Fruit fly (Drosophila melanogaster) whole organism, embryonic: ENCODE data around the gene TTLL6B.

Experiments
- Aef1 ChIP-seq: fragments of 200-800 bp; sonication (Bioruptor generic); IDR thresholded peaks from 3 replicates; pipeline ENCODE4 v1.3.6; 2022; ENCODE audit warnings: missing biosample characterization, missing genetic modification characterization
- Asciz ChIP-seq: fragments of 200-800 bp; sonication (Bioruptor generic); optimal IDR thresholded peaks from 2 replicates; lab custom pipeline; 2017; ENCODE audit warnings: missing biosample characterization, mild to moderate bottlenecking, missing genetic modification characterization, missing genetic modification reagents
- Bteb2 ChIP-seq: fragments of 200-800 bp; sonication (Bioruptor generic); optimal IDR thresholded peaks from 2 replicates; lab custom pipeline; 2016; ENCODE audit warnings: missing biosample characterization, missing genetic modification characterization
- CG10565 ChIP-seq: fragments of 200-800 bp; sonication (Bioruptor generic); optimal IDR thresholded peaks from 3 replicates; lab custom pipeline; 2016; ENCODE audit warnings: missing biosample characterization, mild to moderate bottlenecking, missing genetic modification characterization
- CG11398 ChIP-seq: fragments of 200-800 bp; sonication (Bioruptor generic); optimal IDR thresholded peaks from 2 replicates; lab custom pipeline; 2016; ENCODE audit warnings: missing biosample characterization, missing genetic modification characterization
- CG11695 ChIP-seq: fragments of 200-800 bp; sonication (Bioruptor generic); IDR thresholded peaks from 3 replicates; pipeline ENCODE4 v1.3.6; 2022; ENCODE audit warnings: missing biosample characterization, missing genetic modification characterization
- CG12104 ChIP-seq: fragments of 200-800 bp; sonication (Bioruptor generic); optimal IDR thresholded peaks from 3 replicates; lab custom pipeline; 2016; ENCODE audit warnings: missing biosample characterization, missing genetic modification characterization
- CG13624 ChIP-seq: fragments of 200-800 bp; sonication (Bioruptor generic); optimal IDR thresholded peaks from 2 replicates; lab custom pipeline; 2016; ENCODE audit warnings: missing biosample characterization, missing genetic modification characterization
- CG17186 ChIP-seq: fragments of 200-800 bp; sonication (Bioruptor generic); optimal IDR thresholded peaks from 3 replicates; lab custom pipeline; 2017; ENCODE audit warnings: missing biosample characterization, missing genetic modification reagents, missing genetic modification characterization
- CG17359 ChIP-seq: fragments of 200-800 bp; sonication (Bioruptor generic); optimal IDR thresholded peaks from 3 replicates; lab custom pipeline; 2018; ENCODE audit warnings: missing biosample characterization, mild to moderate bottlenecking, missing genetic modification characterization, moderate library complexity
- CG17568 ChIP-seq: fragments of 200-800 bp; sonication (Bioruptor generic); optimal IDR thresholded peaks from 2 replicates; lab custom pipeline; 2018; ENCODE audit warnings: missing biosample characterization, mild to moderate bottlenecking, missing genetic modification characterization, moderate library complexity
- CG1832 ChIP-seq: fragments of 200-800 bp; sonication (Bioruptor generic); optimal IDR thresholded peaks from 2 replicates; lab custom pipeline; 2017; ENCODE audit warnings: missing biosample characterization, mild to moderate bottlenecking, missing genetic modification characterization, inconsistent platforms
- CG18619 ChIP-seq: fragments of 200-800 bp; sonication (Bioruptor generic); optimal IDR thresholded peaks from 3 replicates; lab custom pipeline; 2017; ENCODE audit warnings: missing biosample characterization, mild to moderate bottlenecking, missing genetic modification characterization
- CG31224 ChIP-seq: fragments of 200-800 bp; sonication (Bioruptor generic); IDR thresholded peaks from 2 replicates; pipeline ENCODE4 v1.3.6; 2022; ENCODE audit warnings: missing biosample characterization, missing genetic modification characterization
- CG33213 ChIP-seq: fragments of 200-800 bp; sonication (Bioruptor generic); optimal IDR thresholded peaks from 3 replicates; lab custom pipeline; 2016; ENCODE audit warnings: missing biosample characterization, missing genetic modification characterization
- CG3407 ChIP-seq: fragments of 200-800 bp; sonication (Bioruptor generic); optimal IDR thresholded peaks from 2 replicates; lab custom pipeline; 2018; ENCODE audit warnings: missing biosample characterization, mild to moderate bottlenecking, missing genetic modification characterization
- CG4328 ChIP-seq: fragments of 200-800 bp; sonication (Bioruptor generic); optimal IDR thresholded peaks from 3 replicates; lab custom pipeline; 2017; ENCODE audit warnings: missing biosample characterization, missing genetic modification reagents, missing genetic modification characterization
- CG4617 ChIP-seq: fragments of 200-800 bp; sonication (Bioruptor generic); optimal IDR thresholded peaks from 3 replicates; lab custom pipeline; 2016; ENCODE audit warnings: missing biosample characterization, missing genetic modification characterization, borderline replicate concordance
- CG4854 ChIP-seq: fragments of 200-800 bp; sonication (Bioruptor generic); optimal IDR thresholded peaks from 2 replicates; lab custom pipeline; 2016; ENCODE audit warnings: missing biosample characterization, missing genetic modification characterization, inconsistent platforms
- CG5180 ChIP-seq: fragments of 200-800 bp; sonication (Bioruptor generic); optimal IDR thresholded peaks from 3 replicates; lab custom pipeline; 2017; ENCODE audit warnings: missing biosample characterization, missing genetic modification characterization, mild to moderate bottlenecking, moderate library complexity, missing genetic modification reagents
- CG6272 ChIP-seq: fragments of 200-800 bp; sonication (Bioruptor generic); IDR thresholded peaks from 2 replicates; pipeline ENCODE4 v1.3.6; 2022; ENCODE audit warnings: missing biosample characterization, missing genetic modification characterization
- CG6654 ChIP-seq: fragments of 200-800 bp; sonication (Bioruptor generic); optimal IDR thresholded peaks from 2 replicates; lab custom pipeline; 2017; ENCODE audit warnings: missing biosample characterization, mild to moderate bottlenecking, missing genetic modification characterization
- CG8924 ChIP-seq: fragments of 200-800 bp; optimal IDR thresholded peaks from 3 replicates; lab custom pipeline; 2019; ENCODE audit warnings: missing biosample characterization, mild to moderate bottlenecking, missing genetic modification characterization, moderate library complexity
- CG9876 ChIP-seq: fragments of 200-800 bp; sonication (Bioruptor generic); optimal IDR thresholded peaks from 2 replicates; lab custom pipeline; 2016; ENCODE audit warnings: missing biosample characterization, missing genetic modification characterization
- CHES-1-like ChIP-seq: fragments of 200-800 bp; sonication (Bioruptor generic); optimal IDR thresholded peaks from 2 replicates; lab custom pipeline; 2016; ENCODE audit warnings: missing biosample characterization, missing genetic modification characterization
- CTCF ChIP-seq: fragments of 200-800 bp; sonication (Bioruptor generic); optimal IDR thresholded peaks from 2 replicates; lab custom pipeline; 2017; ENCODE audit warnings: missing biosample characterization, mild to moderate bottlenecking, missing genetic modification characterization, moderate library complexity
- Doc2 ChIP-seq: fragments of 200-800 bp; sonication (Bioruptor generic); IDR thresholded peaks from 2 replicates; pipeline ENCODE4 v1.3.6; 2022; ENCODE audit warnings: missing biosample characterization, missing genetic modification characterization
- Gug ChIP-seq: fragments of 200-800 bp; sonication (Bioruptor generic); IDR thresholded peaks from 4 replicates; pipeline ENCODE4 v1.3.6; 2022; ENCODE audit warnings: missing biosample characterization, missing genetic modification characterization
- MBD-R2 ChIP-seq: fragments of 200-800 bp; sonication (Bioruptor generic); IDR thresholded peaks from 2 replicates; pipeline ENCODE4 v1.3.6; 2022; ENCODE audit warnings: missing biosample characterization, missing genetic modification characterization
- Mes4 ChIP-seq: fragments of 200-800 bp; sonication (Bioruptor generic); optimal IDR thresholded peaks from 2 replicates; lab custom pipeline; 2016; ENCODE audit warnings: missing biosample characterization, missing genetic modification characterization
- NC2β ChIP-seq: fragments of 200-800 bp; sonication (Bioruptor generic); optimal IDR thresholded peaks from 2 replicates; lab custom pipeline; 2016; ENCODE audit warnings: missing biosample characterization, missing genetic modification characterization
- Sox100B ChIP-seq: fragments of 200-800 bp; sonication (Bioruptor generic); optimal IDR thresholded peaks from 3 replicates; lab custom pipeline; 2018; ENCODE audit warnings: missing biosample characterization, mild to moderate bottlenecking, missing genetic modification characterization
- Sry-δ ChIP-seq: fragments of 200-800 bp; sonication (Bioruptor generic); optimal IDR thresholded peaks from 2 replicates; lab custom pipeline; 2016; ENCODE audit warnings: missing biosample characterization, missing genetic modification characterization
- YL-1 ChIP-seq: fragments of 200-800 bp; sonication (Bioruptor generic); optimal IDR thresholded peaks from 3 replicates; lab custom pipeline; 2017; ENCODE audit warnings: missing biosample characterization, mild to moderate bottlenecking, missing genetic modification characterization
- chm ChIP-seq: fragments of 200-800 bp; sonication (Bioruptor generic); IDR thresholded peaks from 2 replicates; pipeline ENCODE4 v1.3.6; 2022; ENCODE audit warnings: missing biosample characterization, missing genetic modification characterization
- danr ChIP-seq: fragments of 200-800 bp; sonication (Bioruptor generic); IDR thresholded peaks from 2 replicates; pipeline ENCODE4 v1.3.6; 2022; ENCODE audit warnings: missing biosample characterization, missing genetic modification characterization
- dimm ChIP-seq: fragments of 200-800 bp; sonication (Bioruptor generic); IDR thresholded peaks from 2 replicates; pipeline ENCODE4 v1.3.6; 2022; ENCODE audit warnings: missing biosample characterization, missing genetic modification characterization
- dmrt11E ChIP-seq: fragments of 200-800 bp; sonication (Bioruptor generic); optimal IDR thresholded peaks from 3 replicates; lab custom pipeline; 2018; ENCODE audit warnings: missing biosample characterization, mild to moderate bottlenecking, missing genetic modification characterization, moderate library complexity
- emc ChIP-seq: fragments of 200-800 bp; sonication (Bioruptor generic); optimal IDR thresholded peaks from 2 replicates; lab custom pipeline; 2016; ENCODE audit warnings: missing biosample characterization, missing genetic modification characterization
- gce ChIP-seq: fragments of 200-800 bp; sonication (Bioruptor generic); IDR thresholded peaks from 3 replicates; pipeline ENCODE4 v1.3.6; 2022; ENCODE audit warnings: missing biosample characterization, missing genetic modification characterization
- gsb-n ChIP-seq: fragments of 200-800 bp; sonication (Bioruptor generic); optimal IDR thresholded peaks from 3 replicates; lab custom pipeline; 2018; ENCODE audit warnings: missing biosample characterization, mild to moderate bottlenecking, missing genetic modification characterization
- ham ChIP-seq: fragments of 200-800 bp; sonication (Bioruptor generic); IDR thresholded peaks from 2 replicates; pipeline ENCODE4 v1.3.6; 2022; ENCODE audit warnings: missing biosample characterization, missing genetic modification characterization
- insv ChIP-seq, 2 experiments: fragments of 200-800 bp; sonication (Bioruptor generic); optimal IDR thresholded peaks; 3 replicates each; lab custom pipeline; 2016 to 2018; ENCODE audit warnings: missing biosample characterization in 2 of 2, missing genetic modification characterization in 2 of 2
- lmd ChIP-seq: fragments of 200-800 bp; sonication (Bioruptor generic); IDR thresholded peaks from 2 replicates; pipeline ENCODE4 v1.3.6; 2022; ENCODE audit warnings: missing biosample characterization, missing genetic modification characterization
- pan ChIP-seq, 4 experiments: fragments of >200 bp in 3 of 4; fragments of 200-800 bp in 1 of 4; sonication (Bioruptor generic) in 1 of 4; optimal IDR thresholded peaks in 3 of 4; IDR thresholded peaks in 1 of 4; 2 replicates each; pipeline versions ENCODE4 v1.3.6 to Lab custom; 2017 to 2022; ENCODE audit warnings: missing biosample characterization in 2 of 4, missing genetic modification characterization in 2 of 4, mixed read lengths in 1 of 4
- pita ChIP-seq: fragments of 200-800 bp; sonication (Bioruptor generic); optimal IDR thresholded peaks from 2 replicates; lab custom pipeline; 2017; ENCODE audit warnings: missing biosample characterization, mild to moderate bottlenecking, missing genetic modification characterization
- stc ChIP-seq: fragments of 200-800 bp; sonication (Bioruptor generic); IDR thresholded peaks from 2 replicates; pipeline ENCODE4 v1.3.6; 2022; ENCODE audit warnings: missing biosample characterization, missing genetic modification characterization
- stwl ChIP-seq: fragments of 200-800 bp; sonication (Bioruptor generic); optimal IDR thresholded peaks from 3 replicates; lab custom pipeline; 2018; ENCODE audit warnings: missing biosample characterization, mild to moderate bottlenecking, missing genetic modification characterization, moderate library complexity
- z ChIP-seq: fragments of 200-800 bp; sonication (Bioruptor generic); IDR thresholded peaks from 3 replicates; pipeline ENCODE4 v1.3.6; 2022; ENCODE audit warnings: missing biosample characterization, missing genetic modification characterization

TTLL6B gene

DNA sequence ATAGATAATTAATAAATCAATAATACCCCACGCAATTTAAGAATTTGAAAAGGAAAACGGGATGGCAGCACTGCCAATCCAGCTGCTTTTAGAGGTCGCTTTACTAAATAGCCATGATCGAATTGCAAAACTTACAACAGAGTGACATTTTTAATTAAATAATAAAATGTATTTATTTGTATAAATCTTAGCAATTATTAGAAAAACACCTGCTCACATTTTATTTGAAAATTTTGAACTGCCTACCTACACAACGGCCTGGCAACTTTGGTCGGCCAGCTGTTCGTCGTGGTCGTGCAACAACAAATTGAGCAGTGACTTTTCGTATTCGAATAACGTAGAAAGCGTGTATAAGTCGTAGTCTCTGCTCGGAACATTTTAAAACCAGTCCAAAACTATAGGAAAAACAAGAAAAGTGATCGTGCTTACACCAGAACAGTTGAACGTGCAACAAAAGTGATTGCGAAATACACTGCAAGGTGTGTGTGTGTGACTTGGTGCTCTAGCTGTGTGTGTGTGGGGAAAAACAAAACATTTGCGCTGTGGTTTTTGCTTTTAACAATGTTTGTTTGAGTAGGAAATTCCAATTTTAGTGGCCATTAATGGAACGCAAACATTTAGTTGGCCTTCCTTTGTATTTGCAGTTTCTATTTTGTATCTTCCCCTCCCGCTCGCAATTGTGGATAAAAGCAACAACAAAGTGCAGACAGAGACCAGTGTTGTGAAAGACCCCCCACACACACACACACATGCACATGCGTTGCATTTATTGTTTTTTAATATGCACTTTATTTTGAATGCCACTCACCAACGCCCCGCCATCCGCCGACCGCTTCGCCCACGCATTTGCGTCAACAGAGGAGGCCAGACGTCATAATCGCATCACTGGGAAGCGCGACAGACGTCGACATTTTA is 24.0 kb upstream of the TTLL6B start, which contains the start of gene CG5938 (continued):
- TF ChIP-seq emc (GFP tag; lab: Kevin White, UChicago) (no peak), CG17186 (GFP tag; lab: Kevin White, UChicago) (no peak), CG5180 (GFP tag; lab: Kevin White, UChicago) (no peak), MBD-R2 (peak; percentile 38; the same call in 1 of the 2 replicates), Doc2 (GFP tag; lab: Robert Waterston, UW) (no peak), dmrt11E (tag; lab: Kevin White, UChicago) (peak; percentile 13), ham (no peak), CG13624 (GFP tag; lab: Kevin White, UChicago) (no peak), z (GFP tag; lab: Robert Waterston, UW) (no peak), insv (GFP tag; optimal IDR thresholded peaks at IDR 0.05; lab: Kevin White, UChicago) (no peak), CG33213 (GFP tag; lab: Kevin White, UChicago) (no peak), CG10565 (GFP tag; lab: Kevin White, UChicago) (no peak), CG17568 (GFP tag; lab: Kevin White, UChicago) (no peak), Asciz (GFP tag; lab: Kevin White, UChicago) (no peak), CG17359 (tag; lab: Kevin White, UChicago) (peak; percentile 24), CG6654 (no peak), Sry-δ (GFP tag; lab: Kevin White, UChicago) (no peak), pan (optimal IDR thresholded peaks at IDR 0.05; lab: Kevin White, UChicago) (no peak), pan (GFP tag; optimal IDR thresholded peaks at IDR 0.05 in 1 of 2, IDR thresholded peaks at IDR 0.05 in 1 of 2) (no peak), gce (GFP tag; lab: Robert Waterston, UW) (no peak), CTCF (GFP tag; lab: Kevin White, UChicago) (peak; percentile 69), CG11695 (GFP tag; lab: Robert Waterston, UW) (no peak; the same call in 2 of the 3 replicates), pita (GFP tag; lab: Kevin White, UChicago) (no peak), CG1832 (no peak), gsb-n (tag; lab: Kevin White, UChicago) (no peak), Bteb2 (GFP tag; lab: Kevin White, UChicago) (no peak), CG6272 (GFP tag; lab: Robert Waterston, UW) (no peak), Sox100B (GFP tag; lab: Kevin White, UChicago) (peak; percentile 19), CG9876 (no peak), Mes4 (no peak), CG12104 (GFP tag; lab: Kevin White, UChicago) (no peak), CG31224 (GFP tag; lab: Robert Waterston, UW) (no peak), NC2β (GFP tag; lab: Kevin White, UChicago) (no peak), danr (GFP tag; lab: Robert Waterston, UW) (no peak), Gug (GFP tag; lab: Robert Waterston, UW) (0 out of 4 replicates have a peak, but pooled peaks have one; percentile 9), CG4854 (GFP tag; lab: Kevin White, UChicago) (peak; percentile 4), CG11398 (GFP tag; lab: Kevin White, UChicago) (no peak), CG3407 (no peak), stc (GFP tag; lab: Robert Waterston, UW) (no peak), lmd (GFP tag; lab: Robert Waterston, UW) (no peak), YL-1 (GFP tag; lab: Kevin White, UChicago) (peak; percentile 35), chm (GFP tag; lab: Robert Waterston, UW) (no peak), CG18619 (no peak), CG4617 (GFP tag; lab: Kevin White, UChicago) (peak; percentile 90), CHES-1-like (GFP tag; lab: Kevin White, UChicago) (no peak), dimm (GFP tag; lab: Robert Waterston, UW) (no peak), CG4328 (GFP tag; lab: Kevin White, UChicago) (no peak), Aef1 (peak; percentile 48; the same call in 2 of the 3 replicates), stwl (tag; lab: Kevin White, UChicago) (peak; percentile 51), CG8924 (peak; percentile 9)
